Fruit fly (Drosophila melanogaster) whole organism, embryonic: ENCODE data around the gene wda.

Experiments
- Antp ChIP-seq: fragments of 200-800 bp; sonication (Bioruptor generic); optimal IDR thresholded peaks from 3 replicates; lab custom pipeline; 2016; ENCODE audit warnings: missing biosample characterization, missing genetic modification characterization
- Atf-2 ChIP-seq: fragments of 200-800 bp; sonication (Bioruptor generic); optimal IDR thresholded peaks from 2 replicates; lab custom pipeline; 2016; ENCODE audit warnings: missing biosample characterization, missing genetic modification characterization
- Awh ChIP-seq: fragments of 200-800 bp; sonication (Bioruptor generic); IDR thresholded peaks from 2 replicates; pipeline ENCODE4, ENCODE4 v1.3.6; 2022; ENCODE audit warnings: missing biosample characterization, missing genetic modification characterization
- CG10267 ChIP-seq: fragments of 200-800 bp; sonication (Bioruptor generic); optimal IDR thresholded peaks from 2 replicates; lab custom pipeline; 2018; ENCODE audit warnings: missing biosample characterization, mild to moderate bottlenecking, missing genetic modification characterization, moderate library complexity
- CG11093 ChIP-seq: fragments of 200-800 bp; sonication (Bioruptor generic); IDR thresholded peaks from 3 replicates; pipeline ENCODE4 v1.3.6; 2022; ENCODE audit warnings: missing biosample characterization, missing genetic modification characterization
- CG12769 ChIP-seq: fragments of 200-800 bp; sonication (Bioruptor generic); optimal IDR thresholded peaks from 2 replicates; lab custom pipeline; 2019; ENCODE audit warnings: missing biosample characterization, mild to moderate bottlenecking, missing genetic modification characterization, moderate library complexity
- CG13123 ChIP-seq: fragments of 200-800 bp; sonication (Bioruptor generic); optimal IDR thresholded peaks from 2 replicates; lab custom pipeline; 2016; ENCODE audit warnings: missing biosample characterization, missing genetic modification characterization
- CG15696 ChIP-seq: fragments of 200-800 bp; sonication (Bioruptor generic); optimal IDR thresholded peaks from 2 replicates; lab custom pipeline; 2019; ENCODE audit warnings: missing biosample characterization, mild to moderate bottlenecking, missing genetic modification characterization, moderate library complexity
- CG16779 ChIP-seq: fragments of 200-800 bp; sonication (Bioruptor generic); IDR thresholded peaks from 2 replicates; pipeline ENCODE4 v1.3.6; 2022; ENCODE audit warnings: missing biosample characterization, missing genetic modification characterization
- CG17385 ChIP-seq: fragments of 200-800 bp; sonication (Bioruptor generic); optimal IDR thresholded peaks from 3 replicates; lab custom pipeline; 2018; ENCODE audit warnings: missing biosample characterization, mild to moderate bottlenecking, missing genetic modification characterization
- CG17568 ChIP-seq: fragments of 200-800 bp; sonication (Bioruptor generic); optimal IDR thresholded peaks from 2 replicates; lab custom pipeline; 2018; ENCODE audit warnings: missing biosample characterization, mild to moderate bottlenecking, missing genetic modification characterization, moderate library complexity
- CG2120 ChIP-seq: fragments of 200-800 bp; sonication (Bioruptor generic); optimal IDR thresholded peaks from 3 replicates; lab custom pipeline; 2016; ENCODE audit warnings: missing biosample characterization, missing genetic modification characterization
- CG31365 ChIP-seq: fragments of 200-800 bp; sonication (Bioruptor generic); optimal IDR thresholded peaks from 2 replicates; lab custom pipeline; 2018; ENCODE audit warnings: missing biosample characterization, mild to moderate bottlenecking, missing genetic modification characterization
- CG3726 ChIP-seq: fragments of 200-800 bp; sonication (Bioruptor generic); IDR thresholded peaks from 3 replicates; pipeline ENCODE4, ENCODE4 v1.3.6; 2022; ENCODE audit warnings: missing biosample characterization, missing genetic modification characterization
- CG43689 ChIP-seq: fragments of 200-800 bp; sonication (Bioruptor generic); IDR thresholded peaks from 2 replicates; pipeline ENCODE4 v1.3.6; 2022; ENCODE audit warnings: missing biosample characterization, missing genetic modification characterization
- CG4404 ChIP-seq: fragments of 200-800 bp; sonication (Bioruptor generic); IDR thresholded peaks from 2 replicates; pipeline ENCODE4 v1.3.6; 2022; ENCODE audit warnings: missing biosample characterization, missing genetic modification characterization
- CG5245 ChIP-seq: fragments of 200-800 bp; sonication (Bioruptor generic); optimal IDR thresholded peaks from 3 replicates; lab custom pipeline; 2016; ENCODE audit warnings: missing biosample characterization, missing genetic modification characterization
- CG6254 ChIP-seq: fragments of 200-800 bp; sonication (Bioruptor generic); optimal IDR thresholded peaks from 3 replicates; lab custom pipeline; 2017; ENCODE audit warnings: mild to moderate bottlenecking, missing biosample characterization, missing genetic modification reagents, missing genetic modification characterization
- CG6689 ChIP-seq: fragments of 200-800 bp; sonication (Bioruptor generic); IDR thresholded peaks from 2 replicates; pipeline ENCODE4 v1.3.6; 2022; ENCODE audit warnings: missing biosample characterization, missing genetic modification characterization
- CG7357 ChIP-seq: fragments of 200-800 bp; sonication (Bioruptor generic); IDR thresholded peaks from 3 replicates; pipeline ENCODE4 v1.3.6; 2022; ENCODE audit warnings: missing biosample characterization, missing genetic modification characterization
- CG7372 ChIP-seq: fragments of 200-800 bp; sonication (Bioruptor generic); IDR thresholded peaks from 2 replicates; pipeline ENCODE4 v1.3.6; 2022; ENCODE audit warnings: missing biosample characterization, missing genetic modification characterization
- CG7839 ChIP-seq: fragments of 200-800 bp; sonication (Bioruptor generic); optimal IDR thresholded peaks from 3 replicates; lab custom pipeline; 2018; ENCODE audit warnings: missing biosample characterization, mild to moderate bottlenecking, missing genetic modification characterization, moderate library complexity
- CG7963 ChIP-seq: fragments of 200-800 bp; sonication (Bioruptor generic); IDR thresholded peaks from 3 replicates; pipeline ENCODE4 v1.3.6; 2022; ENCODE audit warnings: missing biosample characterization, missing genetic modification characterization; ENCODE audit not compliant: partially characterized antibody
- CG8281 ChIP-seq: fragments of 200-800 bp; sonication (Bioruptor generic); optimal IDR thresholded peaks from 2 replicates; lab custom pipeline; 2018; ENCODE audit warnings: missing biosample characterization, mild to moderate bottlenecking, missing genetic modification characterization, moderate library complexity
- CG9215 ChIP-seq: fragments of 200-800 bp; sonication (Bioruptor generic); IDR thresholded peaks from 2 replicates; pipeline ENCODE4 v1.3.6; 2022; ENCODE audit warnings: missing biosample characterization, missing genetic modification characterization
- Dref ChIP-seq: fragments of 200-800 bp; sonication (Bioruptor generic); IDR thresholded peaks from 2 replicates; pipeline ENCODE4 v1.3.6; 2022; ENCODE audit warnings: missing biosample characterization, missing genetic modification characterization
- E2f2 ChIP-seq: fragments of 200-800 bp; sonication (Bioruptor generic); IDR thresholded peaks from 2 replicates; pipeline ENCODE4 v1.3.6; 2022; ENCODE audit warnings: missing biosample characterization, missing genetic modification characterization
- Eip74EF ChIP-seq, 2 experiments: fragments of 200-800 bp in 1 of 2; fragments of >200 bp in 1 of 2; sonication (Bioruptor generic) in 1 of 2; optimal IDR thresholded peaks; 2 replicates each; lab custom pipeline; 2017 to 2019; ENCODE audit warnings: missing biosample characterization in 2 of 2, missing genetic modification characterization in 2 of 2, mild to moderate bottlenecking in 1 of 2, moderate library complexity in 1 of 2
- Elba2 ChIP-seq: fragments of 200-800 bp; sonication (Bioruptor generic); optimal IDR thresholded peaks from 3 replicates; lab custom pipeline; 2016; ENCODE audit warnings: missing biosample characterization, missing genetic modification characterization
- Ets65A ChIP-seq: fragments of 200-800 bp; sonication (Bioruptor generic); peaks from one replicate; lab custom pipeline; 2016; ENCODE audit warnings: missing biosample characterization, missing genetic modification characterization
- Fer2 ChIP-seq: fragments of 200-800 bp; sonication (Bioruptor generic); optimal IDR thresholded peaks from 2 replicates; lab custom pipeline; 2018; ENCODE audit warnings: missing biosample characterization, mild to moderate bottlenecking, missing genetic modification characterization, moderate library complexity
- Kr ChIP-seq: fragments of 200-800 bp; sonication (Bioruptor generic); optimal IDR thresholded peaks from 2 replicates; lab custom pipeline; 2017; ENCODE audit warnings: missing biosample characterization, mild to moderate bottlenecking, missing genetic modification characterization
- Med ChIP-seq: fragments of 200-800 bp; sonication (Bioruptor generic); peaks from one replicate; lab custom pipeline; 2016; ENCODE audit warnings: missing biosample characterization, missing genetic modification characterization, mild to moderate bottlenecking, inconsistent platforms, moderate library complexity
- Myb ChIP-seq: fragments of 200-800 bp; sonication (Bioruptor generic); optimal IDR thresholded peaks from 2 replicates; lab custom pipeline; 2016; ENCODE audit warnings: missing biosample characterization, missing genetic modification characterization
- Opbp ChIP-seq: fragments of 200-800 bp; sonication (Bioruptor generic); IDR thresholded peaks from 3 replicates; pipeline ENCODE4 v1.3.6; 2022; ENCODE audit warnings: missing biosample characterization, missing genetic modification characterization; ENCODE audit not compliant: partially characterized antibody
- Sox100B ChIP-seq: fragments of 200-800 bp; sonication (Bioruptor generic); optimal IDR thresholded peaks from 3 replicates; lab custom pipeline; 2018; ENCODE audit warnings: missing biosample characterization, mild to moderate bottlenecking, missing genetic modification characterization
- Sox102F ChIP-seq: fragments of 200-800 bp; sonication (Bioruptor generic); optimal IDR thresholded peaks from 2 replicates; lab custom pipeline; 2018; ENCODE audit warnings: missing biosample characterization, mild to moderate bottlenecking, missing genetic modification characterization, moderate library complexity
- Tbp ChIP-seq: fragments of >200 bp; optimal IDR thresholded peaks from 2 replicates; lab custom pipeline; 2018; ENCODE audit warnings: missing biosample characterization, missing genetic modification characterization
- ap ChIP-seq: fragments of 200-800 bp; sonication (Bioruptor generic); IDR thresholded peaks from 2 replicates; pipeline ENCODE4 v1.3.6; 2022; ENCODE audit warnings: missing biosample characterization, missing genetic modification characterization
- crp ChIP-seq, 2 experiments: fragments of 200-800 bp; sonication (Bioruptor generic); optimal IDR thresholded peaks; 2 replicates in 1 of 2; 3 replicates in 1 of 2; lab custom pipeline; 2017; ENCODE audit warnings: missing biosample characterization in 2 of 2, missing genetic modification characterization in 2 of 2, mild to moderate bottlenecking in 1 of 2, moderate library complexity in 1 of 2
- fd102C ChIP-seq: fragments of 200-800 bp; sonication (Bioruptor generic); optimal IDR thresholded peaks from 2 replicates; lab custom pipeline; 2018; ENCODE audit warnings: missing biosample characterization, mild to moderate bottlenecking, missing genetic modification characterization, moderate library complexity
- fd96Cb ChIP-seq: fragments of 200-800 bp; sonication (Bioruptor generic); optimal IDR thresholded peaks from 2 replicates; lab custom pipeline; 2018; ENCODE audit warnings: missing biosample characterization, mild to moderate bottlenecking, missing genetic modification characterization, moderate library complexity
- luna ChIP-seq: fragments of 200-800 bp; sonication (Bioruptor generic); optimal IDR thresholded peaks from 2 replicates; lab custom pipeline; 2016; ENCODE audit warnings: missing biosample characterization, missing genetic modification characterization
- pita ChIP-seq: fragments of 200-800 bp; sonication (Bioruptor generic); optimal IDR thresholded peaks from 2 replicates; lab custom pipeline; 2017; ENCODE audit warnings: missing biosample characterization, mild to moderate bottlenecking, missing genetic modification characterization
- prd ChIP-seq, 3 experiments: fragments of >200 bp in 2 of 3; fragments of 200-800 bp in 1 of 3; sonication (Bioruptor generic) in 1 of 3; optimal IDR thresholded peaks in 2 of 3; IDR thresholded peaks in 1 of 3; 2 replicates in 2 of 3; 3 replicates in 1 of 3; pipeline versions ENCODE4 v1.3.6 to Lab custom; 2017 to 2022; ENCODE audit warnings: missing biosample characterization in 1 of 3, missing genetic modification characterization in 1 of 3
- pros ChIP-seq: fragments of 200-800 bp; sonication (Bioruptor generic); optimal IDR thresholded peaks from 3 replicates; lab custom pipeline; 2019; ENCODE audit warnings: missing biosample characterization, mild to moderate bottlenecking, missing genetic modification characterization, moderate library complexity
- pzg ChIP-seq: fragments of 200-800 bp; sonication (Bioruptor generic); optimal IDR thresholded peaks from 3 replicates; lab custom pipeline; 2018; ENCODE audit warnings: missing biosample characterization, mild to moderate bottlenecking, missing genetic modification characterization, moderate library complexity
- tll ChIP-seq, 2 experiments: fragments of 200-800 bp in 1 of 2; fragments of >200 bp in 1 of 2; sonication (Bioruptor generic) in 1 of 2; optimal IDR thresholded peaks; 2 replicates each; lab custom pipeline; 2017 to 2019; ENCODE audit warnings: missing biosample characterization in 2 of 2, missing genetic modification characterization in 2 of 2, mild to moderate bottlenecking in 1 of 2, moderate library complexity in 1 of 2
- zfh1 ChIP-seq: fragments of 200-800 bp; sonication (Bioruptor generic); IDR thresholded peaks from 3 replicates; pipeline ENCODE4 v1.3.6; 2022; ENCODE audit warnings: missing biosample characterization, missing genetic modification characterization

Gene wda

dm6 chr3R:23251256-23251655 is 6.6 kb downstream of the wda start, which contains the start of the genes Rad60 and EloA (continued):
- TF ChIP-seq E2f2 (GFP tag; lab: Robert Waterston, UW), result peak; percentile 73
- TF ChIP-seq Antp (GFP tag; lab: Kevin White, UChicago), result peak; percentile 91
- no peak for TF ChIP-seq tll (GFP tag; optimal IDR thresholded peaks at IDR 0.05; lab: Kevin White, UChicago)
- peak; percentile 56 for TF ChIP-seq Opbp (GFP tag; lab: Robert Waterston, UW)
- peak; percentile 64 for TF ChIP-seq CG7839 (tag; lab: Kevin White, UChicago)
- no peak for TF ChIP-seq fd102C (GFP tag; lab: Kevin White, UChicago)
- peak; percentile 45 for TF ChIP-seq CG13123
- TF ChIP-seq Tbp (GFP tag; lab: Kevin White, UChicago), result peak; percentile 82
- TF ChIP-seq CG7357, result no peak
- peak; percentile 68 for TF ChIP-seq CG6689 (GFP tag; lab: Robert Waterston, UW)
- 0 out of 3 replicates have a peak, but pooled peaks have one; percentile 52 for TF ChIP-seq CG7963
- TF ChIP-seq CG15696 (tag; lab: Kevin White, UChicago), result peak; percentile 48
- TF ChIP-seq Atf-2 (GFP tag; lab: Kevin White, UChicago), result peak; percentile 83
- TF ChIP-seq CG31365 (tag; lab: Kevin White, UChicago), result peak; percentile 7
- peak; percentile 93 for TF ChIP-seq Ets65A (GFP tag; lab: Kevin White, UChicago)
- TF ChIP-seq Kr (GFP tag; lab: Kevin White, UChicago), result no peak
- no peak for TF ChIP-seq pita (GFP tag; lab: Kevin White, UChicago)
- TF ChIP-seq pros (GFP tag; lab: Kevin White, UChicago), result no peak
- peak; percentile 49 for TF ChIP-seq CG9215 (GFP tag; lab: Robert Waterston, UW)
- peak; percentile 99 for TF ChIP-seq CG10267 (tag; lab: Kevin White, UChicago)
- no peak for TF ChIP-seq prd (optimal IDR thresholded peaks at IDR 0.05; lab: Kevin White, UChicago)
- TF ChIP-seq prd (GFP tag; IDR thresholded peaks at IDR 0.05; lab: Robert Waterston, UW), result peak; percentile 55; the same call in 2 of the 3 replicates
- TF ChIP-seq pzg (GFP tag; lab: Kevin White, UChicago), result peak; percentile 89
- no peak for TF ChIP-seq CG16779 (GFP tag; lab: Robert Waterston, UW)
- TF ChIP-seq Sox100B, result peak; percentile 49
- peak; percentile 25 for TF ChIP-seq Fer2 (tag; lab: Kevin White, UChicago)
- TF ChIP-seq CG17568, result no peak
- TF ChIP-seq luna (GFP tag; lab: Kevin White, UChicago), result peak; percentile 58
- peak; percentile 80 for TF ChIP-seq CG12769 (tag; lab: Kevin White, UChicago)
- TF ChIP-seq Dref (GFP tag; lab: Robert Waterston, UW), result peak; percentile 78
- TF ChIP-seq Elba2 (GFP tag; lab: Kevin White, UChicago), result no peak
- no peak for TF ChIP-seq CG43689 (GFP tag; lab: Robert Waterston, UW)
- peak; percentile 68 for TF ChIP-seq Awh (GFP tag; lab: Robert Waterston, UW)
- no peak for TF ChIP-seq Eip74EF (GFP tag; optimal IDR thresholded peaks at IDR 0.05; lab: Kevin White, UChicago)
- no peak for TF ChIP-seq CG3726
- TF ChIP-seq Med (GFP tag; lab: Kevin White, UChicago), result peak; percentile 99
- TF ChIP-seq CG17385 (GFP tag; lab: Kevin White, UChicago), result peak; percentile 56
- TF ChIP-seq CG11093 (GFP tag; lab: Robert Waterston, UW), result 0 out of 3 replicates have a peak, but pooled peaks have one; percentile 14
- TF ChIP-seq CG4404, result peak; percentile 51
- no peak for TF ChIP-seq CG8281 (tag; lab: Kevin White, UChicago)
- peak; percentile 80 for TF ChIP-seq zfh1 (GFP tag; lab: Robert Waterston, UW)
- TF ChIP-seq Sox102F (GFP tag; lab: Kevin White, UChicago), result peak; percentile 75
- peak; percentile 79 for TF ChIP-seq Myb (GFP tag; lab: Kevin White, UChicago)
- TF ChIP-seq CG7372 (GFP tag; lab: Robert Waterston, UW), result 0 out of 2 replicates have a peak, but pooled peaks have one; percentile 12
- TF ChIP-seq CG2120, result peak; percentile 90
- TF ChIP-seq CG6254 (GFP tag; lab: Kevin White, UChicago), result no peak
- peak; percentile 38 for TF ChIP-seq fd96Cb (tag; lab: Kevin White, UChicago)
- no peak for TF ChIP-seq ap (GFP tag; lab: Robert Waterston, UW)
- TF ChIP-seq CG5245 (GFP tag; lab: Kevin White, UChicago), result peak; percentile 73
- TF ChIP-seq crp (GFP tag; optimal IDR thresholded peaks at IDR 0.05; lab: Kevin White, UChicago), result peak; percentile 97 to 98
